Worm (Caenorhabditis elegans) whole organism, L3 larva: Measurements from ENCODE around the gene far-5.

Source experiments
- nhr-25 ChIP-seq: sonication (generic microtip); optimal IDR thresholded peaks from 2 replicates; lab custom pipeline; 2017; ENCODE audit warnings: missing biosample characterization, missing genetic modification characterization
- skn-1 ChIP-seq: fragments of 150-350 bp; optimal IDR thresholded peaks from 2 replicates; lab custom pipeline; 2014; ENCODE audit warnings: missing biosample characterization, missing genetic modification characterization

- TF ChIP-seq nhr-25 (tag; lab: Kevin White, UChicago) (no peak), skn-1 (tag; lab: Kevin White, UChicago) (no peak)
Observed at ce11 chrV:13013158-13013557, 17.8 kb downstream of the far-5 start, which contains the start of gene try-10.
